Worm (Caenorhabditis elegans) whole organism, L4 larva: ENCODE measurements around the gene bre-3.

Source experiments
- D1046.2 ChIP-seq: fragments of 200-800 bp; sonication (Bioruptor generic); IDR thresholded peaks from 2 replicates; pipeline ENCODE4 v1.3.6; 2022; ENCODE audit warnings: missing genetic modification characterization, missing compliant biosample characterization
- F37D6.2 ChIP-seq: sonication (generic microtip); optimal IDR thresholded peaks from 2 replicates; lab custom pipeline; 2016; ENCODE audit warnings: mild to moderate bottlenecking, missing genetic modification characterization, missing compliant biosample characterization
- nhr-6 ChIP-seq: fragments of 150-350 bp; optimal IDR thresholded peaks from 2 replicates; lab custom pipeline; 2014; ENCODE audit warnings: missing biosample characterization, missing genetic modification characterization
- pqm-1 ChIP-seq: sonication (generic microtip); optimal IDR thresholded peaks from 2 replicates; lab custom pipeline; 2017; ENCODE audit warnings: missing biosample characterization, missing genetic modification characterization

ce11 chrIII:9511055-9511520, 25.8 kb upstream of the bre-3 start, which contains the start of gene F55H2.5:
- TF ChIP-seq F37D6.2 (tag; lab: Kevin White, UChicago): no peak
- TF ChIP-seq D1046.2 (GFP tag; lab: Robert Waterston, UW): no peak
- TF ChIP-seq pqm-1 (tag; lab: Kevin White, UChicago): no peak
- TF ChIP-seq nhr-6: no peak
